Fruit fly (Drosophila melanogaster) whole organism, prepupa: ENCODE measurements around the gene Or69a.
A peak's percentile ranks its signal among the peaks of the same experiment; 100 is the strongest.

Experiments used
- Blimp-1 ChIP-seq: fragments of 200-800 bp; sonication (Bioruptor generic); optimal IDR thresholded peaks from 3 replicates; lab custom pipeline; 2017; ENCODE audit warnings: missing biosample characterization, missing genetic modification characterization, mild to moderate bottlenecking, moderate library complexity, missing genetic modification reagents
- CG10631 ChIP-seq: fragments of 200-800 bp; sonication (Bioruptor generic); optimal IDR thresholded peaks from 2 replicates; lab custom pipeline; 2016; ENCODE audit warnings: missing biosample characterization, missing genetic modification characterization
- CG10669 ChIP-seq: fragments of 200-800 bp; sonication (Bioruptor generic); optimal IDR thresholded peaks from 3 replicates; lab custom pipeline; 2018; ENCODE audit warnings: missing biosample characterization, mild to moderate bottlenecking, missing genetic modification characterization, moderate library complexity
- CG11294 ChIP-seq: fragments of 200-800 bp; sonication (Bioruptor generic); IDR thresholded peaks from 2 replicates; pipeline ENCODE4 v1.3.6; 2022; ENCODE audit warnings: missing biosample characterization, missing genetic modification characterization
- CG11762 ChIP-seq: fragments of 200-800 bp; sonication (Bioruptor generic); optimal IDR thresholded peaks from 3 replicates; lab custom pipeline; 2016; ENCODE audit warnings: missing biosample characterization, missing genetic modification characterization; ENCODE audit not compliant: insufficient read depth
- CG15336 ChIP-seq: fragments of 200-800 bp; sonication (Bioruptor generic); IDR thresholded peaks from 2 replicates; pipeline ENCODE4 v1.3.6; 2022; ENCODE audit warnings: missing biosample characterization, missing genetic modification characterization
- CG1621 ChIP-seq: fragments of 200-800 bp; sonication (Bioruptor generic); optimal IDR thresholded peaks from 3 replicates; lab custom pipeline; 2018; ENCODE audit warnings: missing biosample characterization, mild to moderate bottlenecking, missing genetic modification characterization
- CG16779 ChIP-seq: fragments of 200-800 bp; sonication (Bioruptor generic); optimal IDR thresholded peaks from 3 replicates; lab custom pipeline; 2017; ENCODE audit warnings: missing biosample characterization, mild to moderate bottlenecking, missing genetic modification characterization
- CG32006 ChIP-seq: fragments of 200-800 bp; sonication (Bioruptor generic); optimal IDR thresholded peaks from 3 replicates; lab custom pipeline; 2017; ENCODE audit warnings: missing biosample characterization, mild to moderate bottlenecking, missing genetic modification characterization
- CG4318 ChIP-seq: fragments of 200-800 bp; sonication (Bioruptor generic); optimal IDR thresholded peaks from 3 replicates; lab custom pipeline; 2017; ENCODE audit warnings: missing biosample characterization, mild to moderate bottlenecking, missing genetic modification characterization
- CG6163 ChIP-seq: fragments of 200-800 bp; sonication (Bioruptor generic); IDR thresholded peaks from 3 replicates; pipeline ENCODE4 v1.3.6; 2022; ENCODE audit warnings: missing biosample characterization, missing genetic modification characterization
- CG6276 ChIP-seq: fragments of 200-800 bp; sonication (Bioruptor generic); optimal IDR thresholded peaks from 2 replicates; lab custom pipeline; 2017; ENCODE audit warnings: missing biosample characterization, mild to moderate bottlenecking, missing genetic modification characterization
- CG6792 ChIP-seq: fragments of 200-800 bp; sonication (Bioruptor generic); optimal IDR thresholded peaks from 3 replicates; lab custom pipeline; 2016; ENCODE audit warnings: missing biosample characterization, missing genetic modification characterization
- CG6808 ChIP-seq: fragments of 200-800 bp; sonication (Bioruptor generic); optimal IDR thresholded peaks from 3 replicates; lab custom pipeline; 2017; ENCODE audit warnings: missing biosample characterization, missing genetic modification characterization, mild to moderate bottlenecking, moderate library complexity, missing genetic modification reagents
- CG6854 ChIP-seq: fragments of 200-800 bp; sonication (Bioruptor generic); optimal IDR thresholded peaks from 2 replicates; lab custom pipeline; 2017; ENCODE audit warnings: missing biosample characterization, mild to moderate bottlenecking, missing genetic modification characterization
- CG7368 ChIP-seq: fragments of 200-800 bp; sonication (Bioruptor generic); optimal IDR thresholded peaks from 3 replicates; lab custom pipeline; 2016; ENCODE audit warnings: missing biosample characterization, missing genetic modification characterization
- CG8319 ChIP-seq: fragments of 200-800 bp; sonication (Bioruptor generic); optimal IDR thresholded peaks from 3 replicates; lab custom pipeline; 2016; ENCODE audit warnings: missing biosample characterization, missing genetic modification characterization
- CG8632 ChIP-seq: fragments of 200-800 bp; sonication (Bioruptor generic); optimal IDR thresholded peaks from 3 replicates; lab custom pipeline; 2016; ENCODE audit warnings: missing biosample characterization, missing genetic modification characterization
- CG9139 ChIP-seq: fragments of 200-800 bp; sonication (Bioruptor generic); optimal IDR thresholded peaks from 3 replicates; lab custom pipeline; 2017; ENCODE audit warnings: missing biosample characterization, mild to moderate bottlenecking, missing genetic modification characterization
- Eip75B ChIP-seq: fragments of 200-800 bp; sonication (Bioruptor generic); optimal IDR thresholded peaks from 3 replicates; lab custom pipeline; 2016; ENCODE audit warnings: missing biosample characterization, missing genetic modification characterization
- Eip78C ChIP-seq: fragments of 200-800 bp; sonication (Bioruptor generic); peaks from one replicate; lab custom pipeline; 2016; ENCODE audit warnings: missing biosample characterization, missing genetic modification characterization
- Eip93F ChIP-seq: fragments of 200-800 bp; sonication (Bioruptor generic); optimal IDR thresholded peaks from 2 replicates; lab custom pipeline; 2016; ENCODE audit warnings: missing biosample characterization, mild to moderate bottlenecking, missing genetic modification characterization
- Ets21C ChIP-seq: fragments of 200-800 bp; sonication (Bioruptor generic); optimal IDR thresholded peaks from 3 replicates; lab custom pipeline; 2016; ENCODE audit warnings: missing biosample characterization, missing genetic modification characterization
- Gug ChIP-seq: fragments of 200-800 bp; sonication (Bioruptor generic); IDR thresholded peaks from 2 replicates; pipeline ENCODE4 v1.3.6; 2022; ENCODE audit warnings: missing biosample characterization, missing genetic modification characterization
- Hr38 ChIP-seq: sonication (Bioruptor generic); optimal IDR thresholded peaks from 2 replicates; lab custom pipeline; 2016; ENCODE audit warnings: missing biosample characterization, missing genetic modification characterization
- Hr39 ChIP-seq: fragments of 200-800 bp; sonication (Bioruptor generic); optimal IDR thresholded peaks from 2 replicates; lab custom pipeline; 2016; ENCODE audit warnings: missing biosample characterization, missing genetic modification characterization
- Hr4 ChIP-seq: fragments of 200-800 bp; sonication (Bioruptor generic); optimal IDR thresholded peaks from 3 replicates; lab custom pipeline; 2016; ENCODE audit warnings: missing biosample characterization, missing genetic modification characterization
- Lpt ChIP-seq: fragments of 200-800 bp; sonication (Bioruptor generic); optimal IDR thresholded peaks from 3 replicates; lab custom pipeline; 2016; ENCODE audit warnings: missing biosample characterization, missing genetic modification characterization
- Met ChIP-seq: fragments of 200-800 bp; sonication (Bioruptor generic); optimal IDR thresholded peaks from 3 replicates; lab custom pipeline; 2016; ENCODE audit warnings: missing biosample characterization, missing genetic modification characterization
- OdsH ChIP-seq: fragments of 200-800 bp; sonication (Bioruptor generic); optimal IDR thresholded peaks from 3 replicates; lab custom pipeline; 2016; ENCODE audit warnings: missing biosample characterization, missing genetic modification characterization
- Sox102F ChIP-seq: fragments of 200-800 bp; sonication (Bioruptor generic); optimal IDR thresholded peaks from 2 replicates; lab custom pipeline; 2016; ENCODE audit warnings: missing biosample characterization, mild to moderate bottlenecking, missing genetic modification characterization
- Sox14 ChIP-seq: fragments of 200-800 bp; sonication (Bioruptor generic); optimal IDR thresholded peaks from 3 replicates; lab custom pipeline; 2016; ENCODE audit warnings: missing biosample characterization, missing genetic modification characterization
- achi ChIP-seq: fragments of 200-800 bp; sonication (Bioruptor generic); optimal IDR thresholded peaks from 3 replicates; lab custom pipeline; 2016; ENCODE audit warnings: missing biosample characterization, missing genetic modification characterization
- acj6 ChIP-seq: fragments of 200-800 bp; sonication (Bioruptor generic); optimal IDR thresholded peaks from 3 replicates; lab custom pipeline; 2016; ENCODE audit warnings: missing biosample characterization, missing genetic modification characterization
- cyc ChIP-seq: fragments of 200-800 bp; sonication (Bioruptor generic); optimal IDR thresholded peaks from 3 replicates; lab custom pipeline; 2016; ENCODE audit warnings: missing biosample characterization, missing genetic modification characterization
- dac ChIP-seq: fragments of 200-800 bp; sonication (Bioruptor generic); optimal IDR thresholded peaks from 2 replicates; lab custom pipeline; 2017; ENCODE audit warnings: missing biosample characterization, mild to moderate bottlenecking, missing genetic modification characterization
- dsx ChIP-seq: fragments of 200-800 bp; optimal IDR thresholded peaks from 3 replicates; lab custom pipeline; 2019; ENCODE audit warnings: missing biosample characterization, mild to moderate bottlenecking, missing genetic modification characterization, moderate library complexity; ENCODE audit not compliant: poor library complexity, severe bottlenecking
- eg ChIP-seq: fragments of 200-800 bp; sonication (Bioruptor generic); IDR thresholded peaks from 3 replicates; pipeline ENCODE4 v1.3.6; 2022; ENCODE audit warnings: missing biosample characterization, missing genetic modification characterization
- esn ChIP-seq: fragments of 200-800 bp; sonication (Bioruptor generic); optimal IDR thresholded peaks from 2 replicates; lab custom pipeline; 2016; ENCODE audit warnings: missing biosample characterization, mild to moderate bottlenecking, missing genetic modification characterization, moderate library complexity
- fd59A ChIP-seq: fragments of 200-800 bp; sonication (Bioruptor generic); optimal IDR thresholded peaks from 2 replicates; lab custom pipeline; 2017; ENCODE audit warnings: missing biosample characterization, mild to moderate bottlenecking, missing genetic modification characterization, missing genetic modification reagents
- fd85E ChIP-seq: fragments of 200-800 bp; sonication (Bioruptor generic); optimal IDR thresholded peaks from 3 replicates; lab custom pipeline; 2016; ENCODE audit warnings: missing biosample characterization, missing genetic modification characterization
- fkh ChIP-seq: fragments of 200-800 bp; sonication (Bioruptor generic); optimal IDR thresholded peaks from 3 replicates; lab custom pipeline; 2017; ENCODE audit warnings: missing biosample characterization, mild to moderate bottlenecking, missing genetic modification characterization, moderate library complexity
- net ChIP-seq: fragments of 200-800 bp; sonication (Bioruptor generic); optimal IDR thresholded peaks from 3 replicates; lab custom pipeline; 2016; ENCODE audit warnings: missing biosample characterization, missing genetic modification characterization
- spab ChIP-seq: fragments of 200-800 bp; sonication (Bioruptor generic); optimal IDR thresholded peaks from 2 replicates; lab custom pipeline; 2017; ENCODE audit warnings: missing biosample characterization, mild to moderate bottlenecking, missing genetic modification characterization, missing genetic modification reagents
- ss ChIP-seq, 2 experiments: fragments of 200-800 bp; sonication (Bioruptor generic); optimal IDR thresholded peaks; 2 replicates in 1 of 2; 3 replicates in 1 of 2; lab custom pipeline; 2017 to 2018; ENCODE audit warnings: mild to moderate bottlenecking in 2 of 2, missing biosample characterization in 2 of 2, missing genetic modification characterization in 2 of 2, moderate library complexity in 1 of 2
- svp ChIP-seq: fragments of 200-800 bp; sonication (Bioruptor generic); peaks from one replicate; lab custom pipeline; 2016; ENCODE audit warnings: missing biosample characterization, missing genetic modification characterization
- topi ChIP-seq: fragments of 200-800 bp; sonication (Bioruptor generic); optimal IDR thresholded peaks from 3 replicates; lab custom pipeline; 2016; ENCODE audit warnings: missing biosample characterization, missing genetic modification characterization
- vri ChIP-seq: fragments of 200-800 bp; sonication (Bioruptor generic); optimal IDR thresholded peaks from 3 replicates; lab custom pipeline; 2016; ENCODE audit warnings: missing biosample characterization, mild to moderate bottlenecking, missing genetic modification characterization

Or69a gene

DNA sequence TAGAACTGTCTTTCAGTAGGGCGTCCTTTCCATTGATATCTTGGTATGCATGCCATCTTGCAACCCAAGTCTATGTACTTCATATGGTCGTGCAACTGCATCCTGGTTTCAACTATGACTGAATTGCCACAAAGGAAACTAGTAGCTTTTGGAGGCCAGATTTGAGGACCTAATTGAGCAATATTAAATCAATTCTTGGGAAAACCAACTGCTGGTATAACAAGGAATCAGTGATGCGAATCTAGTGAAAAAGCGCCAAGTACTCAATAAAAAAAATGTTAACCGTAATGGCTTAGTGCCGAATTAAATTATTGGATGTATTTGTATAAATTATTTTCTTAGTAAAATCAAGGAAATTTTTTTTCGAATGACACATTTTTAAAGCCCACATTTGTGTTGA is at the start of gene Or69a:
TSS of gene Or69a (minus strand) at position 101 of the 400 bp plus-strand sequence.
- no peak for TF ChIP-seq OdsH (GFP tag; lab: Kevin White, UChicago)
- no peak for TF ChIP-seq vri

DNA sequence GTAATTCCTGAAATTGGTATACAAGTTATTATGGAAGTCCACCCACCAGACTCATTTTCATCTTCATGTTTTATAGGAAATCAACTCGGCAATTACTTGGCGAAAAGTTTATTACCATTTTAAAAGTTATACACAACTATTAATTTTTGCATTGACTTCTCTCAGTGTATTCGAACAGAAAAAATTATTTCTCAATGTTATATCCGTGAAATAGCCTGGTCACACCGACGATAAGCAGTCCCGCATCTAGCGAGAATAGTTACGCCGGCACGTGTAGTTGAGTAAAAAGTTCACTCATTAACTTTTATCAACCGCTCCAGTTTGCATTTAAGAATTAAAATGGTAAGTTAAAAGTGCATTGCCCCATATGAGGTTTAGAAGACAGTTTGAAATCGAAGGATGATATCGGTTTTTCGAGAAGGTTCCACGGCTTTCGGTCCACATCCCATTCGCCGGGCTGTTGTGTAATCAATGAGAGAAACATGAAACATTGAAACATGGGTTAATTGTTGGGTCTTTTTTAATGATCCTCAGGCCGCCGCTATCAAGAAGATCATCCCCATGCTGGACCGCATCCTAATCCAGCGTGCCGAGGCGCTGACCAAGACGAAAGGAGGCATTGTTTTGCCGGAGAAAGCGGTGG is 48.4 kb upstream of the Or69a start, which contains the start of gene CG11267:
TSS of gene CG11267 (plus strand) at position 228 of the 643 bp plus-strand sequence.
- TF ChIP-seq dac (GFP tag; lab: Kevin White, UChicago) (peak; percentile 66), Sox14 (GFP tag; lab: Kevin White, UChicago) (peak; percentile 84), CG6792 (peak; percentile 72), cyc (GFP tag; lab: Kevin White, UChicago) (peak; percentile 86), fd59A (GFP tag; lab: Kevin White, UChicago) (peak; percentile 50), ss (GFP tag; optimal IDR thresholded peaks at IDR 0.05; lab: Kevin White, UChicago) (peak; percentile 46 to 72), Eip78C (GFP tag; lab: Kevin White, UChicago) (peak; percentile 96), Lpt (GFP tag; lab: Kevin White, UChicago) (peak; percentile 81), acj6 (GFP tag; lab: Kevin White, UChicago) (peak; percentile 80), esn (GFP tag; lab: Kevin White, UChicago) (peak; percentile 86), Gug (GFP tag; lab: Robert Waterston, UW) (peak; percentile 71), Blimp-1 (peak; percentile 65), Eip75B (GFP tag; lab: Kevin White, UChicago) (peak; percentile 76), Hr4 (GFP tag; lab: Kevin White, UChicago) (peak; percentile 87), CG32006 (GFP tag; lab: Kevin White, UChicago) (peak; percentile 84), OdsH (GFP tag; lab: Kevin White, UChicago) (peak; percentile 80), dsx (GFP tag; lab: Kevin White, UChicago) (peak; percentile 78), vri (peak; percentile 57), CG6276 (no peak), Eip93F (GFP tag; lab: Kevin White, UChicago) (peak; percentile 77), CG10669 (GFP tag; lab: Kevin White, UChicago) (peak; percentile 86), CG10631 (peak; percentile 83), CG8632 (GFP tag; lab: Kevin White, UChicago) (peak; percentile 69), Hr39 (GFP tag; lab: Kevin White, UChicago) (peak; percentile 83), CG11762 (GFP tag; lab: Kevin White, UChicago) (peak; percentile 82), CG6854 (GFP tag; lab: Kevin White, UChicago) (peak; percentile 38), CG8319 (GFP tag; lab: Kevin White, UChicago) (peak; percentile 71), CG6163 (GFP tag; lab: Robert Waterston, UW) (peak; percentile 93), CG7368 (GFP tag; lab: Kevin White, UChicago) (peak; percentile 70), fd85E (peak; percentile 28), CG4318 (GFP tag; lab: Kevin White, UChicago) (peak; percentile 70), fkh (GFP tag; lab: Kevin White, UChicago) (peak; percentile 50), net (GFP tag; lab: Kevin White, UChicago) (peak; percentile 82), CG15336 (peak; percentile 88), CG6808 (GFP tag; lab: Kevin White, UChicago) (peak; percentile 75), topi (GFP tag; lab: Kevin White, UChicago) (peak; percentile 84), spab (GFP tag; lab: Kevin White, UChicago) (peak; percentile 78), Sox102F (peak; percentile 83), CG11294 (peak; percentile 86), Met (GFP tag; lab: Kevin White, UChicago) (peak; percentile 87), achi (GFP tag; lab: Kevin White, UChicago) (peak; percentile 70), Hr38 (GFP tag; lab: Kevin White, UChicago) (no peak), CG9139 (GFP tag; lab: Kevin White, UChicago) (peak; percentile 70), CG16779 (tag; lab: Kevin White, UChicago) (no peak), eg (GFP tag; lab: Robert Waterston, UW) (peak; percentile 93), CG1621 (tag; lab: Kevin White, UChicago) (peak; percentile 74), svp (peak; percentile 90), Ets21C (GFP tag; lab: Kevin White, UChicago) (peak; percentile 75)
